Fruit fly (Drosophila melanogaster): ENCODE measurements around the gene Rcd-1.

dm6 chrX:19668405-19668804, 29.8 kb downstream of the Rcd-1 start:
- no peak for TF ChIP-seq usp (GFP tag; optimal IDR thresholded peaks at IDR 0.05)
- TF ChIP-seq OdsH (GFP tag; optimal IDR thresholded peaks at IDR 0.05) = peak; percentile 99
- TF ChIP-seq psq (GFP tag; optimal IDR thresholded peaks at IDR 0.05) = peak; percentile 99
- TF ChIP-seq brk (GFP tag; optimal IDR thresholded peaks at IDR 0.05) = no peak

Data from whole organism, wandering third instar larva.